Worm (Caenorhabditis elegans) whole organism, L4 larva: ENCODE data around the gene R04F11.5.

Experiments used
- ZK337.2 ChIP-seq: fragments of 200-800 bp; sonication (Bioruptor generic); IDR thresholded peaks from 2 replicates; pipeline ENCODE4 v1.3.6; 2022; ENCODE audit warnings: missing genetic modification reagents, missing genetic modification characterization, missing compliant biosample characterization
- dpl-1 ChIP-seq: fragments of 150-350 bp; optimal IDR thresholded peaks from 2 replicates; lab custom pipeline; 2014; ENCODE audit warnings: missing biosample characterization, missing genetic modification reagents, missing genetic modification characterization
- fos-1 ChIP-seq: fragments of 150-350 bp; optimal IDR thresholded peaks from 2 replicates; lab custom pipeline; 2014; ENCODE audit warnings: missing biosample characterization, missing genetic modification characterization
- lin-13 ChIP-seq: fragments of 150-350 bp; optimal IDR thresholded peaks from 2 replicates; lab custom pipeline; 2014; ENCODE audit warnings: missing biosample characterization, missing genetic modification reagents, missing genetic modification characterization
- nhr-10 ChIP-seq: fragments of 150-350 bp; optimal IDR thresholded peaks from 2 replicates; lab custom pipeline; 2014; ENCODE audit warnings: missing biosample characterization, missing genetic modification characterization
- nhr-28 ChIP-seq: fragments of 150-350 bp; optimal IDR thresholded peaks from 2 replicates; lab custom pipeline; 2014; ENCODE audit warnings: missing biosample characterization, missing genetic modification characterization
- ztf-11 ChIP-seq: fragments of 150-350 bp; optimal IDR thresholded peaks from 2 replicates; lab custom pipeline; 2014; ENCODE audit warnings: missing biosample characterization, missing genetic modification characterization

- TF ChIP-seq nhr-28 (tag; lab: Kevin White, UChicago) = no peak
- no peak for TF ChIP-seq fos-1 (tag; lab: Kevin White, UChicago)
- no peak for TF ChIP-seq nhr-10 (tag; lab: Kevin White, UChicago)
- TF ChIP-seq lin-13 (GFP tag; lab: Kevin White, UChicago) = no peak
- TF ChIP-seq ZK337.2 (GFP tag; lab: Robert Waterston, UW) = no peak
- no peak for TF ChIP-seq dpl-1 (GFP tag; lab: Kevin White, UChicago)
- no peak for TF ChIP-seq ztf-11 (tag; lab: Kevin White, UChicago)
These were observed 18.5 kb downstream of the R04F11.5 start for ce11 chrV:12299244-12299766.
